Fruit fly (Drosophila melanogaster): ENCODE measurements around the gene CG17075.
A peak's percentile ranks its signal among the peaks of the same experiment; 100 is the strongest.

Gene CG17075

dm6 chr2L:273603-274002, 6.3 kb upstream of the CG17075 start, which contains the start of the genes mbm and CG11555:
mbm (minus strand) TSS chr2L:273715.
CG11555 (plus strand) TSS chr2L:273836.
- no peak for TF ChIP-seq fd85E (GFP tag; optimal IDR thresholded peaks at IDR 0.05)
- no peak for TF ChIP-seq salr (GFP tag; optimal IDR thresholded peaks at IDR 0.05)
- TF ChIP-seq net (GFP tag; optimal IDR thresholded peaks at IDR 0.05), result no peak
- no peak for TF ChIP-seq CG34406 (GFP tag; optimal IDR thresholded peaks at IDR 0.05)
- no peak for TF ChIP-seq Hr4 (GFP tag; optimal IDR thresholded peaks at IDR 0.05)
- TF ChIP-seq CG8119 (GFP tag; IDR thresholded peaks at IDR 0.05), result no peak
- TF ChIP-seq esn (GFP tag; optimal IDR thresholded peaks at IDR 0.05), result peak; percentile 19
- no peak for TF ChIP-seq topi (GFP tag; optimal IDR thresholded peaks at IDR 0.05)
- TF ChIP-seq Ets96B (tag; optimal IDR thresholded peaks at IDR 0.05), result peak; percentile 39
- TF ChIP-seq Ets21C (GFP tag; optimal IDR thresholded peaks at IDR 0.05), result no peak
- TF ChIP-seq CG3032 (tag; optimal IDR thresholded peaks at IDR 0.05), result peak; percentile 26
- TF ChIP-seq Hr39 (GFP tag; optimal IDR thresholded peaks at IDR 0.05), result no peak
- TF ChIP-seq Smox (GFP tag; optimal IDR thresholded peaks at IDR 0.05), result no peak
- no peak for TF ChIP-seq Sox14 (GFP tag; optimal IDR thresholded peaks at IDR 0.05)
- TF ChIP-seq acj6 (GFP tag; optimal IDR thresholded peaks at IDR 0.05), result no peak
- no peak for TF ChIP-seq CG32006 (GFP tag; optimal IDR thresholded peaks at IDR 0.05)
- TF ChIP-seq svp (GFP tag), result no peak
- no peak for TF ChIP-seq spab (GFP tag; optimal IDR thresholded peaks at IDR 0.05)
- TF ChIP-seq dsx (GFP tag; optimal IDR thresholded peaks at IDR 0.05; ENCODE audit: poor library complexity, severe bottlenecking), result peak; percentile 5
- TF ChIP-seq CG6854 (GFP tag; optimal IDR thresholded peaks at IDR 0.05), result no peak

dm6 chr2L:271553-271952, 4.2 kb upstream of the CG17075 start, which contains the start of gene Dus1:
Dus1 (minus strand) TSS chr2L:271744.
- TF ChIP-seq ss (GFP tag; optimal IDR thresholded peaks at IDR 0.05) (no peak), Eip78C (GFP tag) (peak; percentile 40)

- TF ChIP-seq Ets96B (tag; optimal IDR thresholded peaks at IDR 0.05), result no peak
- TF ChIP-seq dsx (GFP tag; optimal IDR thresholded peaks at IDR 0.05; ENCODE audit: poor library complexity, severe bottlenecking), result no peak
- no peak for TF ChIP-seq CG6854 (GFP tag; optimal IDR thresholded peaks at IDR 0.05)
- no peak for TF ChIP-seq CG6276 (GFP tag; optimal IDR thresholded peaks at IDR 0.05)
- TF ChIP-seq CG8119 (GFP tag; IDR thresholded peaks at IDR 0.05), result no peak
- TF ChIP-seq CG8319 (GFP tag; optimal IDR thresholded peaks at IDR 0.05), result no peak
- no peak for TF ChIP-seq spab (GFP tag; optimal IDR thresholded peaks at IDR 0.05)
Measured at dm6 chr2L:268788-269187, 1.5 kb upstream of the CG17075 start, which contains the start of gene CG3345. CG3345 (plus strand) TSS chr2L:269088.

dm6 chr2L:252174-252573, 15.1 kb downstream of the CG17075 start, which contains the start of gene Rpp30:
Rpp30 (minus strand) TSS chr2L:252373.
- TF ChIP-seq esn (GFP tag; optimal IDR thresholded peaks at IDR 0.05), result peak; percentile 8
- no peak for TF ChIP-seq net (GFP tag; optimal IDR thresholded peaks at IDR 0.05)
- peak; percentile 57 for TF ChIP-seq Sox14 (GFP tag; optimal IDR thresholded peaks at IDR 0.05)

dm6 chr2L:250507-251215, 16.6 kb downstream of the CG17075 start, which contains the start of gene kis:
kis (minus strand) TSS chr2L:250823.
- TF ChIP-seq CG6276 (GFP tag; optimal IDR thresholded peaks at IDR 0.05) (peak; percentile 57), svp (GFP tag) (peak; percentile 40), fd85E (GFP tag; optimal IDR thresholded peaks at IDR 0.05) (no peak), Sox14 (GFP tag; optimal IDR thresholded peaks at IDR 0.05) (peak; percentile 73), Eip78C (GFP tag) (peak; percentile 84), CG8119 (GFP tag; IDR thresholded peaks at IDR 0.05) (peak; percentile 59; the same call in 2 of the 3 replicates), topi (GFP tag; optimal IDR thresholded peaks at IDR 0.05) (peak; percentile 17), Smox (GFP tag; optimal IDR thresholded peaks at IDR 0.05) (peak; percentile 15), salr (GFP tag; optimal IDR thresholded peaks at IDR 0.05) (no peak), CG3919 (GFP tag; optimal IDR thresholded peaks at IDR 0.05) (peak; percentile 40), pdm3 (GFP tag; optimal IDR thresholded peaks at IDR 0.05) (no peak), Blimp-1 (GFP tag; optimal IDR thresholded peaks at IDR 0.05) (peak; percentile 26), Sox15 (GFP tag; optimal IDR thresholded peaks at IDR 0.05) (no peak), CG1621 (tag; optimal IDR thresholded peaks at IDR 0.05) (peak; percentile 23), achi (GFP tag; optimal IDR thresholded peaks at IDR 0.05) (peak; percentile 25), Ets21C (GFP tag; optimal IDR thresholded peaks at IDR 0.05) (no peak), CG4318 (GFP tag; optimal IDR thresholded peaks at IDR 0.05) (no peak), cyc (GFP tag; optimal IDR thresholded peaks at IDR 0.05) (no peak), CG11762 (GFP tag; optimal IDR thresholded peaks at IDR 0.05; ENCODE audit: insufficient read depth) (no peak), Ets96B (tag; optimal IDR thresholded peaks at IDR 0.05) (peak; percentile 22), CG15336 (GFP tag; IDR thresholded peaks at IDR 0.05) (no peak), spab (GFP tag; optimal IDR thresholded peaks at IDR 0.05) (no peak), lz (GFP tag; optimal IDR thresholded peaks at IDR 0.05) (peak; percentile 11), vri (GFP tag; optimal IDR thresholded peaks at IDR 0.05) (no peak), CG6808 (GFP tag; optimal IDR thresholded peaks at IDR 0.05) (peak; percentile 43), fd59A (GFP tag; optimal IDR thresholded peaks at IDR 0.05) (no peak), Eip75B (GFP tag; optimal IDR thresholded peaks at IDR 0.05) (peak; percentile 43)
